Worm (Caenorhabditis elegans) whole organism, early embryonic: ENCODE data around the gene B0432.7.

Experiments used
- B0310.2 ChIP-seq: sonication (generic microtip); optimal IDR thresholded peaks from 2 replicates; lab custom pipeline; 2016; ENCODE audit warnings: mild to moderate bottlenecking, missing genetic modification characterization, missing compliant biosample characterization
- F13C5.2 ChIP-seq: sonication (generic microtip); optimal IDR thresholded peaks from 2 replicates; lab custom pipeline; 2017; ENCODE audit warnings: mild to moderate bottlenecking, missing genetic modification characterization, inconsistent platforms, missing compliant biosample characterization
- aly-1 ChIP-seq: sonication (generic microtip); optimal IDR thresholded peaks from 2 replicates; lab custom pipeline; 2016; ENCODE audit warnings: missing genetic modification characterization, missing compliant biosample characterization
- ama-1 ChIP-seq: fragments of 150-350 bp; optimal IDR thresholded peaks from 2 replicates; lab custom pipeline; 2014
- ceh-13 ChIP-seq: fragments of 200-800 bp; sonication (Bioruptor generic); optimal IDR thresholded peaks from 2 replicates; lab custom pipeline; 2018; ENCODE audit warnings: mild to moderate bottlenecking, missing genetic modification characterization, missing compliant biosample characterization
- ceh-36 ChIP-seq: sonication (generic microtip); optimal IDR thresholded peaks from 2 replicates; lab custom pipeline; 2016; ENCODE audit warnings: missing genetic modification characterization, inconsistent platforms, missing compliant biosample characterization
- ets-7 ChIP-seq: sonication (generic microtip); optimal IDR thresholded peaks from 2 replicates; lab custom pipeline; 2016; ENCODE audit warnings: missing genotype, missing genetic modification characterization, missing compliant biosample characterization
- flt-1 ChIP-seq: fragments of 200-800 bp; sonication (Bioruptor generic); IDR thresholded peaks from 2 replicates; pipeline ENCODE4 v1.3.6; 2022; ENCODE audit warnings: missing genetic modification characterization, missing compliant biosample characterization
- hmbx-1 ChIP-seq: sonication (generic microtip); optimal IDR thresholded peaks from 2 replicates; lab custom pipeline; 2016; ENCODE audit warnings: mild to moderate bottlenecking, missing genetic modification characterization, missing compliant biosample characterization
- hmg-4 ChIP-seq: fragments of 200-800 bp; sonication (Bioruptor generic); optimal IDR thresholded peaks from 2 replicates; lab custom pipeline; 2018; ENCODE audit warnings: mild to moderate bottlenecking, missing genetic modification characterization, missing compliant biosample characterization
- hnd-1 ChIP-seq: sonication (generic microtip); optimal IDR thresholded peaks from 2 replicates; lab custom pipeline; 2016; ENCODE audit warnings: missing genetic modification characterization, missing compliant biosample characterization
- pes-1 ChIP-seq: fragments of 200-800 bp; sonication (Bioruptor generic); IDR thresholded peaks from 2 replicates; pipeline ENCODE4 v1.3.6; 2022; ENCODE audit warnings: missing genetic modification reagents, missing genetic modification characterization, missing compliant biosample characterization
- scrt-1 ChIP-seq: fragments of 200-800 bp; sonication (Bioruptor generic); IDR thresholded peaks from 2 replicates; pipeline ENCODE4 v1.3.6; 2022; ENCODE audit warnings: missing genetic modification characterization, missing compliant biosample characterization
- sea-1 ChIP-seq: fragments of 200-800 bp; sonication (Bioruptor generic); conservative IDR thresholded peaks from 2 replicates; pipeline ENCODE4 v1.3.6; 2022; ENCODE audit warnings: missing genetic modification characterization, missing compliant biosample characterization
- tbx-11 ChIP-seq: fragments of 200-800 bp; sonication (Bioruptor generic); IDR thresholded peaks from 2 replicates; pipeline ENCODE4 v1.3.6; 2022; ENCODE audit warnings: missing genetic modification characterization, missing compliant biosample characterization
- tbx-37 ChIP-seq: fragments of 200-800 bp; sonication (Bioruptor generic); conservative IDR thresholded peaks from 2 replicates; pipeline ENCODE4 v1.3.6; 2022; ENCODE audit warnings: missing genetic modification reagents, missing genetic modification characterization, missing compliant biosample characterization
- tra-4 ChIP-seq: sonication (generic microtip); optimal IDR thresholded peaks from 2 replicates; lab custom pipeline; 2017; ENCODE audit warnings: missing genetic modification characterization, missing compliant biosample characterization

The B0432.7 gene

ce11 chrII:305645-306044, 31.9 kb upstream of the B0432.7 start, which contains the start of gene col-69:
TSS of gene col-69 (minus strand) at chrII:305745.
- no peak for TF ChIP-seq tbx-37 (GFP tag; lab: Robert Waterston, UW)
- TF ChIP-seq hmg-4, result no peak
- TF ChIP-seq tra-4 (tag; lab: Kevin White, UChicago), result no peak
- TF ChIP-seq aly-1 (tag; lab: Kevin White, UChicago), result no peak
- no peak for TF ChIP-seq tbx-11 (GFP tag; lab: Robert Waterston, UW)
- TF ChIP-seq ceh-13 (GFP tag; lab: Kevin White, UChicago), result no peak
- TF ChIP-seq ama-1 (lab: Kevin White, UChicago), result no peak

DNA sequence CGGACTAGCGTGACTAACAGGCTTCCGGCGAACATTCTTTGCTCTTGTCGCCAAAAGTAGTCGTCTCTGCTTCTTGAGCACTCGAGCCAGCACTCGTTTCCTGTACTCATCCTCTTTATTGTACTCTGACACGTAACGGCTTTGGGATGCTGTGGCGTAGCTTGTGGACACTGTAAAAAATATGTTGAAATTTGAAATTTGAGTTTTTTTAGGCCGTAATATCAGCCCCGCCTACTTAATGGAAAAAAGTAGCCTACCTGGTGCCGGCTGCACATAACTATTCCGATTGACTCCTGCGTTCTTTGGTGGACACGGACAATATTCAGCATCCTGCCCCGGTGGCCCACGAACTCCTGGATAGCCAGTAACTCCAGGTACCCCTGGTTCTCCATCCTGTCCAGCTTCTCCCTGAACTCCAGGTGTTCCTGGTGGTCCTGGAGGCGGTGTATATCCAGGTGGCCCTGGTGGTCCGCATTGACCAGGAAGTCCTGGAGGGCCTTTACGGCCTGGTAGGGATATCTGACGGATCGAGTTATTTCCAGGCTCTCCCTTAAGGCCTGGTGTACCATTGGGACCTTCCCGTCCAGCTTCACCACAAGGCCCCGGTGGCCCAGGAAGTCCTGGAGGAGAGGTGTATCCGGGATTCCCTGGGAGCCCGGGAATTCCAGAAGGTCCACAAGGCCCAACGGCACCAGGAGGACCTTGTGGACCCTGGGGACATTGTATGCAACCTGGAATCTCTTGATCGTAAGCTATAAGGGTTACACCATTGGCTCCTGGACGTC, 30.3 kb upstream of the B0432.7 start:
- no peak for TF ChIP-seq scrt-1 (GFP tag; lab: Robert Waterston, UW)
- no peak for TF ChIP-seq aly-1 (tag; lab: Kevin White, UChicago)
- no peak for TF ChIP-seq tbx-11 (GFP tag; lab: Robert Waterston, UW)
- no peak for TF ChIP-seq hmg-4
- no peak for TF ChIP-seq ama-1 (lab: Kevin White, UChicago)
- TF ChIP-seq ceh-36 (tag; lab: Kevin White, UChicago), result no peak
- no peak for TF ChIP-seq sea-1 (GFP tag; lab: Robert Waterston, UW)
- no peak for TF ChIP-seq flt-1
- no peak for TF ChIP-seq ceh-13 (GFP tag; lab: Kevin White, UChicago)
- TF ChIP-seq ets-7 (tag; lab: Kevin White, UChicago), result no peak
- TF ChIP-seq tbx-37 (GFP tag; lab: Robert Waterston, UW), result no peak
- TF ChIP-seq tra-4 (tag; lab: Kevin White, UChicago), result no peak
- no peak for TF ChIP-seq pes-1 (GFP tag; lab: Robert Waterston, UW)
- no peak for TF ChIP-seq F13C5.2 (tag; lab: Kevin White, UChicago)
- no peak for TF ChIP-seq B0310.2
- TF ChIP-seq hnd-1 (tag; lab: Kevin White, UChicago), result no peak

ce11 chrII:300977-301772, 27.4 kb upstream of the B0432.7 start, which contains the start of gene K01A2.5:
TSS of gene K01A2.5 (plus strand) at chrII:301273.
- TF ChIP-seq hnd-1 (tag; lab: Kevin White, UChicago), result no peak
- no peak for TF ChIP-seq tbx-37 (GFP tag; lab: Robert Waterston, UW)
- TF ChIP-seq ceh-13 (GFP tag; lab: Kevin White, UChicago), result no peak
- TF ChIP-seq tra-4 (tag; lab: Kevin White, UChicago), result no peak

DNA sequence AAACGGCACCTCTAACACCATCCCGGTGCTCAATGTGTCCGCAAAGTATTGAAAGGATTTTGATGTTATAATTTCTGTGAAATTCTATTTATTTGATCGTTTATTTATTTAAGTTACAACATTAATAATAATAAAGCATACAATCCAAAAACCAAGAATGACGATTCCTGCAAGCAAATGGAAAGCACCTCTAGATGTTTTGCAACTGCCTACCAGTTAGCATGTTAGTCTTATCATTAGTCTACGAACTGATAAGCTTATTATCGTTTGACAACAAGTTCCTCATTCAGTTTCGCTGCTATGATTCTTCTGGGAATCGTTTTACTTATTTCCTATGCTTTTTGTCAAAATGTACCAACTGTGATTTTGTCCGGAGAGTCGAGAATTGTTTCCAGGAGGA, 25.9 kb upstream of the B0432.7 start, which contains the start of gene K01A2.6:
K01A2.6 (plus strand) TSS at position 301 of the 400 bp plus-strand sequence.
- no peak for TF ChIP-seq hnd-1 (tag; lab: Kevin White, UChicago)
- TF ChIP-seq hmg-4, result no peak

DNA sequence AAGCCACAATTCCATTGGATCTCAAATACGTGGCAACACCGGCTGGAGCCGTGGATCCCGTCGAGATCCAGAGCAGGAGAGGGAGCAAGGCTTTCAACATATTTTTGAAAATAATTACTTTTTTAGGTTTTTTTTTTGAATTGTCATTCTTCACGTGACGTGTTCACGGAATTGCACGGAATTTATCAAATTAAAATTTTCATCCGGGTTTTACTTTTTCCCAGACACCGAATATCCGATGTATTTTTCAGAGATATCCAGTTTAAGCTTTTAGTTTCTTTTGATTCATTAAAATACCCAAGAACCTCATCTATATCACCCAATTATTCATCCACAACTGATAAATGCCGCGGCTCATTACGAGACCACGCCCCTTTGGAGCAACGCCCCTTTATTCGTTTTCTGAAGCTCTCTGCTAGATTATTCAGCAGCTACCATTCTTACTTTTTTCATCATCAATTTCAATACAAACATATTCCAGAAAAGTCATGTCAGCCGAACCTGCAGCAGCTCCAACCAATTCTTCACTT, 23.2 kb upstream of the B0432.7 start, which contains the start of the genes clec-117 and B0432.1:
clec-117 (minus strand) TSS at position 101 of the 530 bp plus-strand sequence.
B0432.1 (plus strand) TSS at position 480 of the 530 bp plus-strand sequence.
- TF ChIP-seq hmbx-1 (tag; lab: Kevin White, UChicago), result no peak
- no peak for TF ChIP-seq ceh-36 (tag; lab: Kevin White, UChicago)
- no peak for TF ChIP-seq B0310.2
- TF ChIP-seq tra-4 (tag; lab: Kevin White, UChicago), result no peak
- no peak for TF ChIP-seq aly-1 (tag; lab: Kevin White, UChicago)
- no peak for TF ChIP-seq tbx-11 (GFP tag; lab: Robert Waterston, UW)
- no peak for TF ChIP-seq flt-1
- TF ChIP-seq sea-1 (GFP tag; lab: Robert Waterston, UW), result no peak
- no peak for TF ChIP-seq F13C5.2 (tag; lab: Kevin White, UChicago)
- no peak for TF ChIP-seq hnd-1 (tag; lab: Kevin White, UChicago)
- TF ChIP-seq ceh-13 (GFP tag; lab: Kevin White, UChicago), result no peak
- no peak for TF ChIP-seq hmg-4
- no peak for TF ChIP-seq ets-7 (tag; lab: Kevin White, UChicago)

- TF ChIP-seq hmg-4 (no peak), B0310.2 (no peak), ceh-13 (GFP tag; lab: Kevin White, UChicago) (no peak)
Observed at ce11 chrII:294606-295005, 20.8 kb upstream of the B0432.7 start, which contains the start of gene B0432.11. TSS of gene B0432.11 (minus strand) at chrII:294706.

ce11 chrII:290282-290681, 16.5 kb upstream of the B0432.7 start, which contains the start of gene djr-1.1:
TSS of gene djr-1.1 (plus strand) at chrII:290582.
- no peak for TF ChIP-seq ama-1 (lab: Kevin White, UChicago)
- no peak for TF ChIP-seq flt-1
- TF ChIP-seq sea-1 (GFP tag; lab: Robert Waterston, UW), result no peak
- no peak for TF ChIP-seq tra-4 (tag; lab: Kevin White, UChicago)
- TF ChIP-seq ceh-13 (GFP tag; lab: Kevin White, UChicago), result no peak
- no peak for TF ChIP-seq scrt-1 (GFP tag; lab: Robert Waterston, UW)
- no peak for TF ChIP-seq hnd-1 (tag; lab: Kevin White, UChicago)
- TF ChIP-seq ceh-36 (tag; lab: Kevin White, UChicago), result no peak
- no peak for TF ChIP-seq hmbx-1 (tag; lab: Kevin White, UChicago)
- TF ChIP-seq aly-1 (tag; lab: Kevin White, UChicago), result no peak
